Fruit fly (Drosophila melanogaster): ENCODE results near the gene PolI.

The PolI gene

dm6 chr3R:8197137-8197536 is 36.2 kb upstream of the PolI start (continued):
- no peak for TF ChIP-seq Fer1 (GFP tag; optimal IDR thresholded peaks at IDR 0.05)
- TF ChIP-seq Dp (GFP tag; optimal IDR thresholded peaks at IDR 0.05) = no peak
- TF ChIP-seq CG14014 (GFP tag; IDR thresholded peaks at IDR 0.05) = no peak
- no peak for TF ChIP-seq z (GFP tag; IDR thresholded peaks at IDR 0.05)
- TF ChIP-seq ftz-f1 (GFP tag; optimal IDR thresholded peaks at IDR 0.05) = no peak
- TF ChIP-seq stwl (tag; optimal IDR thresholded peaks at IDR 0.05) = no peak
- no peak for TF ChIP-seq Sox100B (GFP tag; optimal IDR thresholded peaks at IDR 0.05)
- peak; percentile 64; the same call in 1 of the 2 replicates for TF ChIP-seq ara (GFP tag; IDR thresholded peaks at IDR 0.05)
- no peak for TF ChIP-seq mld (GFP tag; IDR thresholded peaks at IDR 0.05; ENCODE audit: partially characterized antibody)
- no peak for TF ChIP-seq CG32772 (GFP tag; IDR thresholded peaks at IDR 0.05)
- no peak for TF ChIP-seq Max (GFP tag; optimal IDR thresholded peaks at IDR 0.05)
- no peak for TF ChIP-seq CG10366 (GFP tag; IDR thresholded peaks at IDR 0.05)
- peak; percentile 31 for TF ChIP-seq ac (GFP tag; optimal IDR thresholded peaks at IDR 0.05)
- TF ChIP-seq az2 (GFP tag; optimal IDR thresholded peaks at IDR 0.05) = peak; percentile 18
- TF ChIP-seq phol (tag; optimal IDR thresholded peaks at IDR 0.05) = peak; percentile 39
- TF ChIP-seq CG9609 (GFP tag; optimal IDR thresholded peaks at IDR 0.05) = no peak
- TF ChIP-seq Adf1 (GFP tag; IDR thresholded peaks at IDR 0.05) = no peak
- TF ChIP-seq zen (tag; optimal IDR thresholded peaks at IDR 0.05) = peak; percentile 64
- no peak for TF ChIP-seq D (optimal IDR thresholded peaks at IDR 0.05)
- peak; percentile 20 for TF ChIP-seq D (GFP tag; optimal IDR thresholded peaks at IDR 0.05)
- TF ChIP-seq luna (GFP tag; optimal IDR thresholded peaks at IDR 0.05) = no peak
- TF ChIP-seq CG30403 (GFP tag; optimal IDR thresholded peaks at IDR 0.05) = peak; percentile 5
- TF ChIP-seq H15 (GFP tag; IDR thresholded peaks at IDR 0.05) = no peak
- no peak for TF ChIP-seq Hr39 (optimal IDR thresholded peaks at IDR 0.05)
- TF ChIP-seq CG14710 (tag; optimal IDR thresholded peaks at IDR 0.05) = peak; percentile 42
- peak; percentile 56 for TF ChIP-seq CG18262 (tag; optimal IDR thresholded peaks at IDR 0.05)
- no peak for TF ChIP-seq gce (GFP tag; IDR thresholded peaks at IDR 0.05)
- TF ChIP-seq CG12391 (tag; optimal IDR thresholded peaks at IDR 0.05) = peak; percentile 51
- no peak for TF ChIP-seq fd3F (GFP tag; optimal IDR thresholded peaks at IDR 0.05)
- TF ChIP-seq trem (tag; optimal IDR thresholded peaks at IDR 0.05) = peak; percentile 37
- no peak for TF ChIP-seq CG2199 (GFP tag; IDR thresholded peaks at IDR 0.05)
- TF ChIP-seq CG4854 (GFP tag; optimal IDR thresholded peaks at IDR 0.05) = no peak
- no peak for TF ChIP-seq Oli (tag; optimal IDR thresholded peaks at IDR 0.05)
- TF ChIP-seq CG15696 (tag; optimal IDR thresholded peaks at IDR 0.05) = peak; percentile 73
- no peak for TF ChIP-seq repo (GFP tag; optimal IDR thresholded peaks at IDR 0.05)
- peak; percentile 19 for TF ChIP-seq CG10267 (tag; optimal IDR thresholded peaks at IDR 0.05)
- TF ChIP-seq ato (GFP tag; IDR thresholded peaks at IDR 0.05; ENCODE audit: partially characterized antibody) = no peak
- no peak for TF ChIP-seq salm (tag; optimal IDR thresholded peaks at IDR 0.05)
- 0 out of 2 replicates have a peak, but pooled peaks have one; percentile 12 for TF ChIP-seq Xrp1 (GFP tag; IDR thresholded peaks at IDR 0.05)
- TF ChIP-seq CG14441 (GFP tag; IDR thresholded peaks at IDR 0.05) = no peak
- no peak for TF ChIP-seq psq (GFP tag; optimal IDR thresholded peaks at IDR 0.05)
- no peak for TF ChIP-seq Spps (tag; optimal IDR thresholded peaks at IDR 0.05)
- TF ChIP-seq CG17568 (GFP tag; optimal IDR thresholded peaks at IDR 0.05) = no peak
- no peak for TF ChIP-seq crc (GFP tag; optimal IDR thresholded peaks at IDR 0.05)
- no peak for TF ChIP-seq aop (GFP tag; IDR thresholded peaks at IDR 0.05)
